Fruit fly (Drosophila melanogaster) whole organism, embryonic: ENCODE measurements around the gene ZIPIC.

ENCODE experiments used
- CG12219 ChIP-seq: fragments of 200-800 bp; sonication (Bioruptor generic); optimal IDR thresholded peaks from 3 replicates; lab custom pipeline; 2018; ENCODE audit warnings: missing biosample characterization, mild to moderate bottlenecking, missing genetic modification characterization
- CG12769 ChIP-seq: fragments of 200-800 bp; sonication (Bioruptor generic); optimal IDR thresholded peaks from 2 replicates; lab custom pipeline; 2019; ENCODE audit warnings: missing biosample characterization, mild to moderate bottlenecking, missing genetic modification characterization, moderate library complexity
- CG13123 ChIP-seq: fragments of 200-800 bp; sonication (Bioruptor generic); optimal IDR thresholded peaks from 2 replicates; lab custom pipeline; 2016; ENCODE audit warnings: missing biosample characterization, missing genetic modification characterization
- CG13287 ChIP-seq: fragments of 200-800 bp; sonication (Bioruptor generic); IDR thresholded peaks from 2 replicates; pipeline ENCODE4 v1.3.6; 2022; ENCODE audit warnings: missing biosample characterization, missing genetic modification characterization; ENCODE audit not compliant: partially characterized antibody
- CG15514 ChIP-seq: fragments of 200-800 bp; sonication (Bioruptor generic); optimal IDR thresholded peaks from 3 replicates; lab custom pipeline; 2017; ENCODE audit warnings: missing biosample characterization, missing genetic modification characterization, mild to moderate bottlenecking, moderate library complexity, missing genetic modification reagents
- CG16813 ChIP-seq: fragments of 200-800 bp; sonication (Bioruptor generic); IDR thresholded peaks from 3 replicates; pipeline ENCODE4 v1.3.6; 2022; ENCODE audit warnings: missing biosample characterization, missing genetic modification characterization; ENCODE audit not compliant: partially characterized antibody
- CG1792 ChIP-seq: fragments of 200-800 bp; sonication (Bioruptor generic); optimal IDR thresholded peaks from 2 replicates; lab custom pipeline; 2016; ENCODE audit warnings: missing biosample characterization, missing genetic modification characterization
- CG2116 ChIP-seq: fragments of 200-800 bp; sonication (Bioruptor generic); optimal IDR thresholded peaks from 3 replicates; lab custom pipeline; 2018; ENCODE audit warnings: missing biosample characterization, mild to moderate bottlenecking, missing genetic modification characterization
- CG32532 ChIP-seq: fragments of 200-800 bp; sonication (Bioruptor generic); IDR thresholded peaks from 2 replicates; pipeline ENCODE4 v1.3.6; 2022; ENCODE audit warnings: missing biosample characterization, missing genetic modification characterization
- CG34224 ChIP-seq: fragments of 200-800 bp; sonication (Bioruptor generic); IDR thresholded peaks from 3 replicates; pipeline ENCODE4 v1.3.6; 2022; ENCODE audit warnings: missing biosample characterization, missing genetic modification characterization; ENCODE audit not compliant: partially characterized antibody
- CG3726 ChIP-seq: fragments of 200-800 bp; sonication (Bioruptor generic); IDR thresholded peaks from 3 replicates; pipeline ENCODE4, ENCODE4 v1.3.6; 2022; ENCODE audit warnings: missing biosample characterization, missing genetic modification characterization
- CG3838 ChIP-seq: fragments of 200-800 bp; sonication (Bioruptor generic); optimal IDR thresholded peaks from 3 replicates; lab custom pipeline; 2016; ENCODE audit warnings: missing biosample characterization, missing genetic modification characterization
- CG4360 ChIP-seq: fragments of 200-800 bp; sonication (Bioruptor generic); IDR thresholded peaks from 2 replicates; pipeline ENCODE4 v1.3.6; 2022; ENCODE audit warnings: missing biosample characterization, missing genetic modification characterization
- CG6254 ChIP-seq: fragments of 200-800 bp; sonication (Bioruptor generic); optimal IDR thresholded peaks from 3 replicates; lab custom pipeline; 2017; ENCODE audit warnings: mild to moderate bottlenecking, missing biosample characterization, missing genetic modification reagents, missing genetic modification characterization
- CG6765 ChIP-seq: fragments of 200-800 bp; sonication (Bioruptor generic); optimal IDR thresholded peaks from 3 replicates; lab custom pipeline; 2017; ENCODE audit warnings: missing biosample characterization, mild to moderate bottlenecking, missing genetic modification characterization
- CG7556 ChIP-seq: fragments of 200-800 bp; sonication (Bioruptor generic); optimal IDR thresholded peaks from 2 replicates; lab custom pipeline; 2017; ENCODE audit warnings: missing biosample characterization, mild to moderate bottlenecking, missing genetic modification characterization
- CG7745 ChIP-seq: fragments of 200-800 bp; sonication (Bioruptor generic); optimal IDR thresholded peaks from 2 replicates; lab custom pipeline; 2018; ENCODE audit warnings: missing biosample characterization, mild to moderate bottlenecking, missing genetic modification characterization, moderate library complexity
- CG9215 ChIP-seq: fragments of 200-800 bp; sonication (Bioruptor generic); IDR thresholded peaks from 2 replicates; pipeline ENCODE4 v1.3.6; 2022; ENCODE audit warnings: missing biosample characterization, missing genetic modification characterization
- D19A ChIP-seq: fragments of 200-800 bp; optimal IDR thresholded peaks from 3 replicates; lab custom pipeline; 2019; ENCODE audit warnings: missing biosample characterization, mild to moderate bottlenecking, missing genetic modification characterization, moderate library complexity
- Dll ChIP-seq: fragments of 200-800 bp; sonication (Bioruptor generic); IDR thresholded peaks from 4 replicates; pipeline ENCODE4 v1.3.6; 2022; ENCODE audit warnings: missing biosample characterization, missing genetic modification characterization; ENCODE audit not compliant: partially characterized antibody
- E2f1 ChIP-seq: fragments of 200-800 bp; sonication (Bioruptor generic); IDR thresholded peaks from 2 replicates; pipeline ENCODE4 v1.3.6; 2022; ENCODE audit warnings: missing biosample characterization, missing genetic modification characterization
- E2f2 ChIP-seq: fragments of 200-800 bp; sonication (Bioruptor generic); IDR thresholded peaks from 2 replicates; pipeline ENCODE4 v1.3.6; 2022; ENCODE audit warnings: missing biosample characterization, missing genetic modification characterization
- H15 ChIP-seq: fragments of 200-800 bp; sonication (Bioruptor generic); IDR thresholded peaks from 3 replicates; pipeline ENCODE4 v1.3.6; 2022; ENCODE audit warnings: missing biosample characterization, missing genetic modification characterization
- HLH4C ChIP-seq: fragments of 200-800 bp; sonication (Bioruptor generic); IDR thresholded peaks from 3 replicates; pipeline ENCODE4 v1.3.6; 2022; ENCODE audit warnings: missing biosample characterization, missing genetic modification characterization; ENCODE audit not compliant: partially characterized antibody
- MESR4 ChIP-seq: fragments of 200-800 bp; sonication (Bioruptor generic); optimal IDR thresholded peaks from 2 replicates; lab custom pipeline; 2018; ENCODE audit warnings: missing biosample characterization, mild to moderate bottlenecking, missing genetic modification characterization, moderate library complexity
- MTF-1 ChIP-seq: fragments of 200-800 bp; sonication (Bioruptor generic); optimal IDR thresholded peaks from 2 replicates; lab custom pipeline; 2018; ENCODE audit warnings: missing biosample characterization, mild to moderate bottlenecking, missing genetic modification characterization, borderline replicate concordance
- Pdp1 ChIP-seq, 2 experiments: fragments of 200-800 bp; sonication (Bioruptor generic); optimal IDR thresholded peaks; 3 replicates each; lab custom pipeline; 2016; ENCODE audit warnings: missing biosample characterization in 2 of 2, missing genetic modification characterization in 2 of 2, mild to moderate bottlenecking in 1 of 2, moderate library complexity in 1 of 2
- Poxn ChIP-seq: fragments of 200-800 bp; sonication (Bioruptor generic); IDR thresholded peaks from 2 replicates; pipeline ENCODE4 v1.3.6; 2022; ENCODE audit warnings: missing biosample characterization, missing genetic modification characterization
- Sry-δ ChIP-seq: fragments of 200-800 bp; sonication (Bioruptor generic); optimal IDR thresholded peaks from 2 replicates; lab custom pipeline; 2016; ENCODE audit warnings: missing biosample characterization, missing genetic modification characterization
- YL-1 ChIP-seq: fragments of 200-800 bp; sonication (Bioruptor generic); optimal IDR thresholded peaks from 3 replicates; lab custom pipeline; 2017; ENCODE audit warnings: missing biosample characterization, mild to moderate bottlenecking, missing genetic modification characterization
- bigmax ChIP-seq: fragments of 200-800 bp; sonication (Bioruptor generic); optimal IDR thresholded peaks from 2 replicates; lab custom pipeline; 2018; ENCODE audit warnings: missing biosample characterization, mild to moderate bottlenecking, missing genetic modification characterization
- eve ChIP-seq, 2 experiments: fragments of >200 bp; optimal IDR thresholded peaks; 2 replicates each; lab custom pipeline; 2017; ENCODE audit warnings: missing biosample characterization in 2 of 2, missing genetic modification characterization in 2 of 2
- gfzf ChIP-seq: fragments of 200-800 bp; sonication (Bioruptor generic); optimal IDR thresholded peaks from 2 replicates; lab custom pipeline; 2016; ENCODE audit warnings: missing biosample characterization, mild to moderate bottlenecking, missing genetic modification characterization, moderate library complexity
- grn ChIP-seq: fragments of 200-800 bp; sonication (Bioruptor generic); optimal IDR thresholded peaks from 3 replicates; lab custom pipeline; 2017; ENCODE audit warnings: missing biosample characterization, missing genetic modification characterization
- gsb-n ChIP-seq: fragments of 200-800 bp; sonication (Bioruptor generic); optimal IDR thresholded peaks from 3 replicates; lab custom pipeline; 2018; ENCODE audit warnings: missing biosample characterization, mild to moderate bottlenecking, missing genetic modification characterization
- jigr1 ChIP-seq: fragments of 200-800 bp; sonication (Bioruptor generic); IDR thresholded peaks from 3 replicates; pipeline ENCODE4 v1.3.6; 2022; ENCODE audit warnings: missing biosample characterization, missing genetic modification characterization
- lilli ChIP-seq: fragments of 200-800 bp; sonication (Bioruptor generic); optimal IDR thresholded peaks from 3 replicates; lab custom pipeline; 2016; ENCODE audit warnings: missing biosample characterization, missing genetic modification characterization
- lov ChIP-seq, 2 experiments: fragments of 200-800 bp in 1 of 2; fragments of >200 bp in 1 of 2; sonication (Bioruptor generic) in 1 of 2; IDR thresholded peaks in 1 of 2; optimal IDR thresholded peaks in 1 of 2; 2 replicates in 1 of 2; 3 replicates in 1 of 2; pipeline versions ENCODE4 v1.3.6 to Lab custom; 2017 to 2022; ENCODE audit warnings: missing biosample characterization in 1 of 2, missing genetic modification characterization in 1 of 2
- luna ChIP-seq: fragments of 200-800 bp; sonication (Bioruptor generic); optimal IDR thresholded peaks from 2 replicates; lab custom pipeline; 2016; ENCODE audit warnings: missing biosample characterization, missing genetic modification characterization
- pzg ChIP-seq: fragments of 200-800 bp; sonication (Bioruptor generic); optimal IDR thresholded peaks from 3 replicates; lab custom pipeline; 2018; ENCODE audit warnings: missing biosample characterization, mild to moderate bottlenecking, missing genetic modification characterization, moderate library complexity
- rib ChIP-seq: fragments of 200-800 bp; sonication (Bioruptor generic); IDR thresholded peaks from 2 replicates; pipeline ENCODE4 v1.3.6; 2022; ENCODE audit warnings: missing biosample characterization, missing genetic modification characterization
- row ChIP-seq: fragments of 200-800 bp; sonication (Bioruptor generic); IDR thresholded peaks from 3 replicates; pipeline ENCODE4 v1.3.6; 2022; ENCODE audit warnings: missing biosample characterization, missing genetic modification characterization
- sqz ChIP-seq: fragments of 200-800 bp; sonication (Bioruptor generic); optimal IDR thresholded peaks from 3 replicates; lab custom pipeline; 2018; ENCODE audit warnings: missing biosample characterization, mild to moderate bottlenecking, missing genetic modification characterization
- tin ChIP-seq: fragments of 200-800 bp; sonication (Bioruptor generic); optimal IDR thresholded peaks from 3 replicates; lab custom pipeline; 2016; ENCODE audit warnings: missing biosample characterization, missing genetic modification characterization
- twi ChIP-seq: fragments of 200-800 bp; optimal IDR thresholded peaks from 2 replicates; lab custom pipeline; 2019; ENCODE audit warnings: missing biosample characterization, mild to moderate bottlenecking, missing genetic modification characterization, moderate library complexity
- unc-4 ChIP-seq: fragments of 200-800 bp; sonication (Bioruptor generic); IDR thresholded peaks from 2 replicates; pipeline ENCODE4 v1.3.6; 2022; ENCODE audit warnings: missing biosample characterization, missing genetic modification characterization; ENCODE audit not compliant: partially characterized antibody
- usp ChIP-seq: fragments of >200 bp; optimal IDR thresholded peaks from 2 replicates; lab custom pipeline; 2017; ENCODE audit warnings: missing biosample characterization, missing genetic modification characterization
- wek ChIP-seq: fragments of 200-800 bp; sonication (Bioruptor generic); optimal IDR thresholded peaks from 3 replicates; lab custom pipeline; 2018; ENCODE audit warnings: missing biosample characterization, mild to moderate bottlenecking, missing genetic modification characterization, moderate library complexity
- z ChIP-seq: fragments of 200-800 bp; sonication (Bioruptor generic); IDR thresholded peaks from 3 replicates; pipeline ENCODE4 v1.3.6; 2022; ENCODE audit warnings: missing biosample characterization, missing genetic modification characterization
- zfh2 ChIP-seq: fragments of 200-800 bp; sonication (Bioruptor generic); optimal IDR thresholded peaks from 2 replicates; lab custom pipeline; 2016; ENCODE audit warnings: missing biosample characterization, missing genetic modification characterization

The ZIPIC gene

DNA sequence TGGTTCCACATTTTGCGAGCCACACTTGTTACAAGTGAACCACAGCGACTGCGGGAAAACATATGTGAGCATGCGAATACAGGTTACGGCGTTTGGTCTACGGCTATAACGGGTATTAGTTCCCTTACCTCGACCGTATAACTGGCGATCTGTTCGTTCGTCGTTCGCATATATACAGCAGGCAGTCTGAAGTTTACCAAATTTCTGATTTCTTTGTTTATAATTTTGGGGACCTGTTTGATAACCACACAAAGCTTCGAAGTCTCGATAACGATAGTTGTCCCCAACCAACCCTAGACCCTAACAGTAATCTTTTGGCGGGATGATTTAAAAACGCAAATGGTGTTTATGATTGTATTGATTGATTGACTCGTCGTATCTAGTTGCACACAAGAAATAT, 43.5 kb downstream of the ZIPIC start, which contains the start of gene Acph-1:
Gene Acph-1, minus strand, starts transcription at position 278 of the 400 bp plus-strand sequence.
- TF ChIP-seq Sry-δ, result peak; percentile 46
- no peak for TF ChIP-seq jigr1 (GFP tag; lab: Robert Waterston, UW)
- no peak for TF ChIP-seq z (GFP tag; lab: Robert Waterston, UW)
- TF ChIP-seq E2f1 (GFP tag; lab: Robert Waterston, UW), result no peak
- TF ChIP-seq bigmax (GFP tag; lab: Kevin White, UChicago), result peak; percentile 32
- peak; percentile 36; the same call in 1 of the 2 replicates for TF ChIP-seq CG13287 (GFP tag; lab: Robert Waterston, UW)
- no peak for TF ChIP-seq CG4360 (GFP tag; lab: Robert Waterston, UW)
- no peak for TF ChIP-seq gsb-n
- TF ChIP-seq CG6254 (GFP tag; lab: Kevin White, UChicago), result no peak
- peak; percentile 40 for TF ChIP-seq pzg (GFP tag; lab: Kevin White, UChicago)
- TF ChIP-seq CG16813 (GFP tag; lab: Robert Waterston, UW), result 0 out of 3 replicates have a peak, but pooled peaks have one; percentile 24
- TF ChIP-seq wek (GFP tag; lab: Kevin White, UChicago), result no peak
- no peak for TF ChIP-seq CG7745 (tag; lab: Kevin White, UChicago)
- TF ChIP-seq twi, result no peak
- TF ChIP-seq Pdp1 (GFP tag; optimal IDR thresholded peaks at IDR 0.05; lab: Kevin White, UChicago), result peak in 1 of 2 experiments; percentile 52
- no peak for TF ChIP-seq row (GFP tag; lab: Robert Waterston, UW)
- no peak for TF ChIP-seq eve (GFP tag; optimal IDR thresholded peaks at IDR 0.05; lab: Kevin White, UChicago)
- TF ChIP-seq MESR4, result peak; percentile 62
- TF ChIP-seq H15 (GFP tag; lab: Robert Waterston, UW), result no peak
- 0 out of 4 replicates have a peak, but pooled peaks have one; percentile 32 for TF ChIP-seq Dll (GFP tag; lab: Robert Waterston, UW)
- TF ChIP-seq CG12769 (tag; lab: Kevin White, UChicago), result no peak
- no peak for TF ChIP-seq CG12219 (GFP tag; lab: Kevin White, UChicago)
- TF ChIP-seq CG34224 (GFP tag; lab: Robert Waterston, UW), result 0 out of 3 replicates have a peak, but pooled peaks have one; percentile 40
- TF ChIP-seq MTF-1 (GFP tag; lab: Kevin White, UChicago), result no peak
- TF ChIP-seq lov (optimal IDR thresholded peaks at IDR 0.05; lab: Kevin White, UChicago), result no peak
- no peak for TF ChIP-seq lov (GFP tag; IDR thresholded peaks at IDR 0.05; lab: Robert Waterston, UW)
- TF ChIP-seq grn, result no peak
- no peak for TF ChIP-seq CG9215 (GFP tag; lab: Robert Waterston, UW)
- no peak for TF ChIP-seq luna (GFP tag; lab: Kevin White, UChicago)
- no peak for TF ChIP-seq CG32532 (GFP tag; lab: Robert Waterston, UW)
- TF ChIP-seq YL-1 (GFP tag; lab: Kevin White, UChicago), result peak; percentile 18
- TF ChIP-seq usp (GFP tag; lab: Kevin White, UChicago), result no peak
- TF ChIP-seq CG3726 (GFP tag; lab: Robert Waterston, UW), result no peak
- peak; percentile 98 for TF ChIP-seq CG2116
- peak; percentile 22; the same call in 1 of the 2 replicates for TF ChIP-seq unc-4
- TF ChIP-seq E2f2 (GFP tag; lab: Robert Waterston, UW), result peak; percentile 86
- TF ChIP-seq CG6765 (GFP tag; lab: Kevin White, UChicago), result peak; percentile 9
- no peak for TF ChIP-seq CG7556 (GFP tag; lab: Kevin White, UChicago)
- TF ChIP-seq HLH4C (GFP tag; lab: Robert Waterston, UW), result peak; percentile 45; the same call in 1 of the 3 replicates
- no peak for TF ChIP-seq rib (GFP tag; lab: Robert Waterston, UW)
- no peak for TF ChIP-seq D19A (tag; lab: Kevin White, UChicago)
- TF ChIP-seq CG13123 (GFP tag; lab: Kevin White, UChicago), result no peak
- peak; percentile 86 for TF ChIP-seq CG15514 (GFP tag; lab: Kevin White, UChicago)
- TF ChIP-seq zfh2, result no peak
- TF ChIP-seq lilli (GFP tag; lab: Kevin White, UChicago), result no peak
- TF ChIP-seq CG1792, result no peak
- no peak for TF ChIP-seq tin (GFP tag; lab: Kevin White, UChicago)
- TF ChIP-seq sqz (GFP tag; lab: Kevin White, UChicago), result no peak
- peak; percentile 4 for TF ChIP-seq gfzf (GFP tag; lab: Kevin White, UChicago)
- no peak for TF ChIP-seq CG3838 (GFP tag; lab: Kevin White, UChicago)
- TF ChIP-seq Poxn (GFP tag; lab: Robert Waterston, UW), result no peak
